Fruit fly (Drosophila melanogaster): Measurements from ENCODE around the gene NimB1.

DNA sequence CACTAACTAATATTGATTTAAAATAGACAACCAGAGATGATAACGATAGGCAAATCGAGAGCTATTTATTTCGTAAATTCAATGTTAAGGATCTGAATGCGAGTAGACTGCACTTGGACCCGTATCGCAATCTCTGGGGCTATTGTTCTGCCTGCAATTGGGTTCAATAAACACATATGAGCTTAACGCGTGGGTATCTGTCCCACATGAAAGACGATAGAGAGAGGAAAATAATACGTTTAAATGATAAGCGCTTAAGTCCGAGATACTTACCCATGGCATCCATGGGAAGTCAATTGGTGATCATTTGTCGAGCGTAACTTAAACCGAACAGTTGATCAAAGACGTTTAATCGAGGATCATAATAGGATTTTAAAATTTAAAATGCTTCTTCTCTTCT is 16.5 kb downstream of the NimB1 start, which contains the start of gene NimC2:
- TF ChIP-seq h (optimal IDR thresholded peaks at IDR 0.05) (no peak), psq (optimal IDR thresholded peaks at IDR 0.05) (no peak), Myc (optimal IDR thresholded peaks at IDR 0.05) (no peak), insv (optimal IDR thresholded peaks at IDR 0.05) (no peak), Sin3A (optimal IDR thresholded peaks at IDR 0.05) (no peak)

Data from Kc167 (cell line).